Fruit fly (Drosophila melanogaster) whole organism, prepupa: Measurements from ENCODE around the gene CG14312.

ENCODE experiments used
- Blimp-1 ChIP-seq: fragments of 200-800 bp; sonication (Bioruptor generic); optimal IDR thresholded peaks from 3 replicates; lab custom pipeline; 2017; ENCODE audit warnings: missing biosample characterization, missing genetic modification characterization, mild to moderate bottlenecking, moderate library complexity, missing genetic modification reagents
- CG10631 ChIP-seq: fragments of 200-800 bp; sonication (Bioruptor generic); optimal IDR thresholded peaks from 2 replicates; lab custom pipeline; 2016; ENCODE audit warnings: missing biosample characterization, missing genetic modification characterization
- CG10669 ChIP-seq: fragments of 200-800 bp; sonication (Bioruptor generic); optimal IDR thresholded peaks from 3 replicates; lab custom pipeline; 2018; ENCODE audit warnings: missing biosample characterization, mild to moderate bottlenecking, missing genetic modification characterization, moderate library complexity
- CG11762 ChIP-seq: fragments of 200-800 bp; sonication (Bioruptor generic); optimal IDR thresholded peaks from 3 replicates; lab custom pipeline; 2016; ENCODE audit warnings: missing biosample characterization, missing genetic modification characterization; ENCODE audit not compliant: insufficient read depth
- CG11902 ChIP-seq: fragments of 200-800 bp; sonication (Bioruptor generic); optimal IDR thresholded peaks from 3 replicates; lab custom pipeline; 2016; ENCODE audit warnings: missing biosample characterization, missing genetic modification characterization
- CG15336 ChIP-seq: fragments of 200-800 bp; sonication (Bioruptor generic); IDR thresholded peaks from 2 replicates; pipeline ENCODE4 v1.3.6; 2022; ENCODE audit warnings: missing biosample characterization, missing genetic modification characterization
- CG3032 ChIP-seq: fragments of 200-800 bp; optimal IDR thresholded peaks from 2 replicates; lab custom pipeline; 2019; ENCODE audit warnings: missing biosample characterization, mild to moderate bottlenecking, missing genetic modification characterization, moderate library complexity
- CG31627 ChIP-seq: fragments of 200-800 bp; sonication (Bioruptor generic); optimal IDR thresholded peaks from 3 replicates; lab custom pipeline; 2016; ENCODE audit warnings: missing biosample characterization, missing genetic modification characterization
- CG32006 ChIP-seq: fragments of 200-800 bp; sonication (Bioruptor generic); optimal IDR thresholded peaks from 3 replicates; lab custom pipeline; 2017; ENCODE audit warnings: missing biosample characterization, mild to moderate bottlenecking, missing genetic modification characterization
- CG3919 ChIP-seq: fragments of 200-800 bp; sonication (Bioruptor generic); optimal IDR thresholded peaks from 3 replicates; lab custom pipeline; 2016; ENCODE audit warnings: missing biosample characterization, missing genetic modification characterization
- CG4318 ChIP-seq: fragments of 200-800 bp; sonication (Bioruptor generic); optimal IDR thresholded peaks from 3 replicates; lab custom pipeline; 2017; ENCODE audit warnings: missing biosample characterization, mild to moderate bottlenecking, missing genetic modification characterization
- CG6163 ChIP-seq: fragments of 200-800 bp; sonication (Bioruptor generic); IDR thresholded peaks from 3 replicates; pipeline ENCODE4 v1.3.6; 2022; ENCODE audit warnings: missing biosample characterization, missing genetic modification characterization
- CG6792 ChIP-seq: fragments of 200-800 bp; sonication (Bioruptor generic); optimal IDR thresholded peaks from 3 replicates; lab custom pipeline; 2016; ENCODE audit warnings: missing biosample characterization, missing genetic modification characterization
- CG6808 ChIP-seq: fragments of 200-800 bp; sonication (Bioruptor generic); optimal IDR thresholded peaks from 3 replicates; lab custom pipeline; 2017; ENCODE audit warnings: missing biosample characterization, missing genetic modification characterization, mild to moderate bottlenecking, moderate library complexity, missing genetic modification reagents
- CG6854 ChIP-seq: fragments of 200-800 bp; sonication (Bioruptor generic); optimal IDR thresholded peaks from 2 replicates; lab custom pipeline; 2017; ENCODE audit warnings: missing biosample characterization, mild to moderate bottlenecking, missing genetic modification characterization
- CG7368 ChIP-seq: fragments of 200-800 bp; sonication (Bioruptor generic); optimal IDR thresholded peaks from 3 replicates; lab custom pipeline; 2016; ENCODE audit warnings: missing biosample characterization, missing genetic modification characterization
- CG8319 ChIP-seq: fragments of 200-800 bp; sonication (Bioruptor generic); optimal IDR thresholded peaks from 3 replicates; lab custom pipeline; 2016; ENCODE audit warnings: missing biosample characterization, missing genetic modification characterization
- CG9139 ChIP-seq: fragments of 200-800 bp; sonication (Bioruptor generic); optimal IDR thresholded peaks from 3 replicates; lab custom pipeline; 2017; ENCODE audit warnings: missing biosample characterization, mild to moderate bottlenecking, missing genetic modification characterization
- Eip75B ChIP-seq: fragments of 200-800 bp; sonication (Bioruptor generic); optimal IDR thresholded peaks from 3 replicates; lab custom pipeline; 2016; ENCODE audit warnings: missing biosample characterization, missing genetic modification characterization
- Eip78C ChIP-seq: fragments of 200-800 bp; sonication (Bioruptor generic); peaks from one replicate; lab custom pipeline; 2016; ENCODE audit warnings: missing biosample characterization, missing genetic modification characterization
- Ets21C ChIP-seq: fragments of 200-800 bp; sonication (Bioruptor generic); optimal IDR thresholded peaks from 3 replicates; lab custom pipeline; 2016; ENCODE audit warnings: missing biosample characterization, missing genetic modification characterization
- Ets96B ChIP-seq: fragments of 200-800 bp; optimal IDR thresholded peaks from 2 replicates; lab custom pipeline; 2019; ENCODE audit warnings: missing biosample characterization, mild to moderate bottlenecking, missing genetic modification characterization, moderate library complexity
- Hr38 ChIP-seq: sonication (Bioruptor generic); optimal IDR thresholded peaks from 2 replicates; lab custom pipeline; 2016; ENCODE audit warnings: missing biosample characterization, missing genetic modification characterization
- Hr39 ChIP-seq: fragments of 200-800 bp; sonication (Bioruptor generic); optimal IDR thresholded peaks from 2 replicates; lab custom pipeline; 2016; ENCODE audit warnings: missing biosample characterization, missing genetic modification characterization
- Hr4 ChIP-seq: fragments of 200-800 bp; sonication (Bioruptor generic); optimal IDR thresholded peaks from 3 replicates; lab custom pipeline; 2016; ENCODE audit warnings: missing biosample characterization, missing genetic modification characterization
- Lpt ChIP-seq: fragments of 200-800 bp; sonication (Bioruptor generic); optimal IDR thresholded peaks from 3 replicates; lab custom pipeline; 2016; ENCODE audit warnings: missing biosample characterization, missing genetic modification characterization
- OdsH ChIP-seq: fragments of 200-800 bp; sonication (Bioruptor generic); optimal IDR thresholded peaks from 3 replicates; lab custom pipeline; 2016; ENCODE audit warnings: missing biosample characterization, missing genetic modification characterization
- Smox ChIP-seq: fragments of 200-800 bp; sonication (Bioruptor generic); optimal IDR thresholded peaks from 3 replicates; lab custom pipeline; 2016; ENCODE audit warnings: missing biosample characterization, missing genetic modification characterization
- Sox102F ChIP-seq: fragments of 200-800 bp; sonication (Bioruptor generic); optimal IDR thresholded peaks from 2 replicates; lab custom pipeline; 2016; ENCODE audit warnings: missing biosample characterization, mild to moderate bottlenecking, missing genetic modification characterization
- Sox15 ChIP-seq: fragments of 200-800 bp; sonication (Bioruptor generic); optimal IDR thresholded peaks from 3 replicates; lab custom pipeline; 2016; ENCODE audit warnings: missing biosample characterization, missing genetic modification characterization
- acj6 ChIP-seq: fragments of 200-800 bp; sonication (Bioruptor generic); optimal IDR thresholded peaks from 3 replicates; lab custom pipeline; 2016; ENCODE audit warnings: missing biosample characterization, missing genetic modification characterization
- cyc ChIP-seq: fragments of 200-800 bp; sonication (Bioruptor generic); optimal IDR thresholded peaks from 3 replicates; lab custom pipeline; 2016; ENCODE audit warnings: missing biosample characterization, missing genetic modification characterization
- dac ChIP-seq: fragments of 200-800 bp; sonication (Bioruptor generic); optimal IDR thresholded peaks from 2 replicates; lab custom pipeline; 2017; ENCODE audit warnings: missing biosample characterization, mild to moderate bottlenecking, missing genetic modification characterization
- dsx ChIP-seq: fragments of 200-800 bp; optimal IDR thresholded peaks from 3 replicates; lab custom pipeline; 2019; ENCODE audit warnings: missing biosample characterization, mild to moderate bottlenecking, missing genetic modification characterization, moderate library complexity; ENCODE audit not compliant: poor library complexity, severe bottlenecking
- eg ChIP-seq: fragments of 200-800 bp; sonication (Bioruptor generic); IDR thresholded peaks from 3 replicates; pipeline ENCODE4 v1.3.6; 2022; ENCODE audit warnings: missing biosample characterization, missing genetic modification characterization
- fd59A ChIP-seq: fragments of 200-800 bp; sonication (Bioruptor generic); optimal IDR thresholded peaks from 2 replicates; lab custom pipeline; 2017; ENCODE audit warnings: missing biosample characterization, mild to moderate bottlenecking, missing genetic modification characterization, missing genetic modification reagents
- fkh ChIP-seq: fragments of 200-800 bp; sonication (Bioruptor generic); optimal IDR thresholded peaks from 3 replicates; lab custom pipeline; 2017; ENCODE audit warnings: missing biosample characterization, mild to moderate bottlenecking, missing genetic modification characterization, moderate library complexity
- lz ChIP-seq: fragments of 200-800 bp; sonication (Bioruptor generic); optimal IDR thresholded peaks from 3 replicates; lab custom pipeline; 2016; ENCODE audit warnings: missing biosample characterization, missing genetic modification characterization
- net ChIP-seq: fragments of 200-800 bp; sonication (Bioruptor generic); optimal IDR thresholded peaks from 3 replicates; lab custom pipeline; 2016; ENCODE audit warnings: missing biosample characterization, missing genetic modification characterization
- pdm3 ChIP-seq: fragments of 200-800 bp; sonication (Bioruptor generic); optimal IDR thresholded peaks from 3 replicates; lab custom pipeline; 2016; ENCODE audit warnings: missing biosample characterization, missing genetic modification characterization
- spab ChIP-seq: fragments of 200-800 bp; sonication (Bioruptor generic); optimal IDR thresholded peaks from 2 replicates; lab custom pipeline; 2017; ENCODE audit warnings: missing biosample characterization, mild to moderate bottlenecking, missing genetic modification characterization, missing genetic modification reagents
- svp ChIP-seq: fragments of 200-800 bp; sonication (Bioruptor generic); peaks from one replicate; lab custom pipeline; 2016; ENCODE audit warnings: missing biosample characterization, missing genetic modification characterization
- topi ChIP-seq: fragments of 200-800 bp; sonication (Bioruptor generic); optimal IDR thresholded peaks from 3 replicates; lab custom pipeline; 2016; ENCODE audit warnings: missing biosample characterization, missing genetic modification characterization

CG14312 gene

DNA sequence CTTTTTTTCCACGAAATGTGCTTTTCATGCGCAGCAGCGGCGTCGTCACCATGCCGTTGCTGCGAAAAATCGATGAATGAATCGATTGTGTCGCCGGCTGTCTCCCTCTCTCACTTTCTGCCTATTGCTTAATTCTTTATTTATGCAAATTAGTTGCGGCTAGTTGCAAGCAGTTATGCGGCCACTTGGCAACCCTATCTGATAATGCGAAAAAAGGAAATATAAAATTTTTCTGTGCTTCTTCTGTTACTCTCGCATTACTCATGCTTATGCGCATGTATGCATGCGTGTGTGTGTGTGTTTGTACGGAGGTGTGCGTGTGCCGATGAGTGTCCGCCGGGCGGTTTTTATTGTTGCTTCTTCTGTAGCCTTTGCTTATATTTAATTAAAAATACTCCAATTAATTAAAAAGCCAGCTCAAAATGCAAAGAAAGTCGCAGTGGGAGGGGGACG lies 39.6 kb downstream of the CG14312 start (continued):
- TF ChIP-seq CG6854 (GFP tag; lab: Kevin White, UChicago) (no peak), CG11902 (GFP tag; lab: Kevin White, UChicago) (peak; percentile 4), CG7368 (GFP tag; lab: Kevin White, UChicago) (peak; percentile 31), Blimp-1 (GFP tag; lab: Kevin White, UChicago) (no peak), cyc (GFP tag; lab: Kevin White, UChicago) (no peak), Eip75B (GFP tag; lab: Kevin White, UChicago) (peak; percentile 14), Hr39 (GFP tag; lab: Kevin White, UChicago) (peak; percentile 39), net (GFP tag; lab: Kevin White, UChicago) (no peak), CG32006 (GFP tag; lab: Kevin White, UChicago) (no peak), CG9139 (GFP tag; lab: Kevin White, UChicago) (no peak), Sox102F (GFP tag; lab: Kevin White, UChicago) (peak; percentile 29), CG31627 (GFP tag; lab: Kevin White, UChicago) (peak; percentile 47), Sox15 (peak; percentile 30), CG6792 (GFP tag; lab: Kevin White, UChicago) (no peak), dac (GFP tag; lab: Kevin White, UChicago) (peak; percentile 11), Hr38 (GFP tag; lab: Kevin White, UChicago) (no peak), Lpt (GFP tag; lab: Kevin White, UChicago) (no peak), Smox (GFP tag; lab: Kevin White, UChicago) (no peak), lz (peak; percentile 49), CG6163 (GFP tag; lab: Robert Waterston, UW) (peak; percentile 68), CG3032 (tag; lab: Kevin White, UChicago) (peak; percentile 5), fkh (no peak), fd59A (GFP tag; lab: Kevin White, UChicago) (no peak), CG11762 (GFP tag; lab: Kevin White, UChicago) (no peak), OdsH (GFP tag; lab: Kevin White, UChicago) (peak; percentile 41), CG6808 (no peak)

- TF ChIP-seq CG6163 (GFP tag; lab: Robert Waterston, UW) = peak; percentile 15; the same call in 1 of the 3 replicates
- no peak for TF ChIP-seq spab (GFP tag; lab: Kevin White, UChicago)
- no peak for TF ChIP-seq CG4318
- TF ChIP-seq Eip78C = peak; percentile 2
- TF ChIP-seq eg = 0 out of 3 replicates have a peak, but pooled peaks have one; percentile 5
Measured at dm6 chr3R:18243000-18243399, 40.3 kb downstream of the CG14312 start.

DNA sequence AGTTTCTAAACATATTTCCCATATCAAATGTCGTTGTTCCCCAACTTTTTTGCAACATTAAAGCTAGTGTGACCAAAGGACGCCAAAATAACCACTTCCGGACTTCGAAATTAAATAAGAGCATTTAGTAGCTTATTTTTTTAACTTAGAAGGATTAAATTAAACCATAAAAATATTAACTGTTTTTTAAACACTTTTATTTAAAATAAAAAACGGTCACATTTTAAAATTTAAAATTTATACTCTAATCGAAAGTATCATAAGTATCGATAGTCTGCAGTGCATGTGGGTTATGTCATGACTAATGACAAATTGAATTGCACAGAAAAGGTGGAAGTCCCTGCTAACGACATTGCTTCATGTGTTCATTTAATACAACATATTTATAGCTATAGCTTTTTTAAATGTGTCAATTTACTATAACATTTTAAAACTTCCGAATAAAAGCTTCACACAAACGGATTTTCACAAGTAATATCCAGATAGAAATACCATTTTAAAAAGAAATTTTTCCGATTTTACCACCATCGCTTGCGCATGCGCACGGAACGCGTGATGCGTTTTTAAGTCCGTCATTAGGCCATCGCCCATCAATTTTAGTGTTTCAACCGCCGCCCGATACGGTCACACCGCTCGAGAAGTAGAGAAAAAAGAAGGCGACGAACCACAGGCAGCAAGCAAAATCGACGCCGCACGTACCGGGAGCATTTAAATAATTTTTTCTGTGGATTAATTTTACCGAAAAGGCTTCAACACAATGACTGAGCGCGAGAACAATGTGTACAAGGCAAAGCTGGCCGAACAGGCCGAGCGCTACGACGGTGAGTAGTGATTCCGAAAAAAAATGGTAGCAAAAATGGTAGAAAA lies 41.0 kb downstream of the CG14312 start, which contains the start of the genes CG7156 and 14-3-3epsilon:
CG7156 (minus strand) TSS at position 71 of the 867 bp plus-strand sequence.
14-3-3epsilon (plus strand) TSS at position 443 of the 867 bp plus-strand sequence.
- TF ChIP-seq CG3919 (GFP tag; lab: Kevin White, UChicago) = peak; percentile 32
- TF ChIP-seq CG8319 (GFP tag; lab: Kevin White, UChicago) = no peak
- TF ChIP-seq CG10631 (GFP tag; lab: Kevin White, UChicago) = peak; percentile 5
- TF ChIP-seq Hr38 (GFP tag; lab: Kevin White, UChicago) = no peak
- peak; percentile 20 for TF ChIP-seq topi (GFP tag; lab: Kevin White, UChicago)
- no peak for TF ChIP-seq CG10669 (GFP tag; lab: Kevin White, UChicago)
- peak; percentile 3 for TF ChIP-seq cyc (GFP tag; lab: Kevin White, UChicago)
- 0 out of 3 replicates have a peak, but pooled peaks have one; percentile 49 for TF ChIP-seq eg
- TF ChIP-seq dsx (GFP tag; lab: Kevin White, UChicago) = no peak
- TF ChIP-seq pdm3 (GFP tag; lab: Kevin White, UChicago) = no peak
- TF ChIP-seq Hr39 (GFP tag; lab: Kevin White, UChicago) = no peak
- TF ChIP-seq CG11902 (GFP tag; lab: Kevin White, UChicago) = no peak
- TF ChIP-seq CG6163 (GFP tag; lab: Robert Waterston, UW) = 0 out of 3 replicates have a peak, but pooled peaks have one; percentile 31
- peak; percentile 30 for TF ChIP-seq lz
- no peak for TF ChIP-seq dac (GFP tag; lab: Kevin White, UChicago)
- no peak for TF ChIP-seq Ets96B (tag; lab: Kevin White, UChicago)
- no peak for TF ChIP-seq Hr4 (GFP tag; lab: Kevin White, UChicago)
- no peak for TF ChIP-seq CG3032 (tag; lab: Kevin White, UChicago)
- TF ChIP-seq OdsH (GFP tag; lab: Kevin White, UChicago) = no peak
- TF ChIP-seq CG7368 (GFP tag; lab: Kevin White, UChicago) = no peak
- no peak for TF ChIP-seq Lpt (GFP tag; lab: Kevin White, UChicago)
- TF ChIP-seq Ets21C (GFP tag; lab: Kevin White, UChicago) = no peak
- peak; percentile 77 for TF ChIP-seq Eip78C
- peak; percentile 48 for TF ChIP-seq svp
- no peak for TF ChIP-seq Sox102F (GFP tag; lab: Kevin White, UChicago)
- TF ChIP-seq CG11762 (GFP tag; lab: Kevin White, UChicago) = no peak
- TF ChIP-seq acj6 (GFP tag; lab: Kevin White, UChicago) = peak; percentile 6
- peak; percentile 16; the same call in 1 of the 2 replicates for TF ChIP-seq CG15336 (GFP tag; lab: Robert Waterston, UW)
- no peak for TF ChIP-seq spab (GFP tag; lab: Kevin White, UChicago)
